Fruit fly (Drosophila melanogaster): ENCODE data around the gene MED17.

MED17 gene

dm6 chr3R:18167173-18167415, 21.8 kb upstream of the MED17 start, which contains the start of the genes CG7215 and Prx5 (continued):
- peak; percentile 26; the same call in 1 of the 2 replicates for TF ChIP-seq CG9932 (GFP tag; IDR thresholded peaks at IDR 0.05)
- TF ChIP-seq NFAT (GFP tag; IDR thresholded peaks at IDR 0.05): peak; percentile 25; the same call in 1 of the 2 replicates
- TF ChIP-seq prd (optimal IDR thresholded peaks at IDR 0.05): no peak
- no peak for TF ChIP-seq prd (GFP tag; IDR thresholded peaks at IDR 0.05)
- TF ChIP-seq lov (optimal IDR thresholded peaks at IDR 0.05): no peak
- no peak for TF ChIP-seq lov (GFP tag; IDR thresholded peaks at IDR 0.05)
- TF ChIP-seq eve (GFP tag; optimal IDR thresholded peaks at IDR 0.05): no peak
- TF ChIP-seq CG10462 (GFP tag; optimal IDR thresholded peaks at IDR 0.05): no peak
- TF ChIP-seq E2f2 (GFP tag; IDR thresholded peaks at IDR 0.05): peak; percentile 9; the same call in 1 of the 2 replicates
- no peak for TF ChIP-seq CG7357 (GFP tag; IDR thresholded peaks at IDR 0.05)
- no peak for TF ChIP-seq salm (tag; optimal IDR thresholded peaks at IDR 0.05)
- TF ChIP-seq schlank (tag; optimal IDR thresholded peaks at IDR 0.05): no peak
- no peak for TF ChIP-seq amos (GFP tag; IDR thresholded peaks at IDR 0.05; ENCODE audit: partially characterized antibody)
- no peak for TF ChIP-seq B-H2 (GFP tag; optimal IDR thresholded peaks at IDR 0.05)
- TF ChIP-seq CG15479 (GFP tag; optimal IDR thresholded peaks at IDR 0.05): no peak
- TF ChIP-seq jing (GFP tag; optimal IDR thresholded peaks at IDR 0.05): no peak
- no peak for TF ChIP-seq CG7987 (GFP tag; optimal IDR thresholded peaks at IDR 0.05)
- TF ChIP-seq h (optimal IDR thresholded peaks at IDR 0.05): no peak
- peak; percentile 25; the same call in 1 of the 2 replicates for TF ChIP-seq slbo (GFP tag; IDR thresholded peaks at IDR 0.05)
- no peak for TF ChIP-seq Fer2 (tag; optimal IDR thresholded peaks at IDR 0.05)
- no peak for TF ChIP-seq az2 (GFP tag; optimal IDR thresholded peaks at IDR 0.05)
- no peak for TF ChIP-seq Tbp (GFP tag; optimal IDR thresholded peaks at IDR 0.05)
- no peak for TF ChIP-seq CG2202 (tag; optimal IDR thresholded peaks at IDR 0.05)
- TF ChIP-seq CG43689 (GFP tag; IDR thresholded peaks at IDR 0.05): no peak
- TF ChIP-seq bowl (GFP tag; IDR thresholded peaks at IDR 0.05): no peak
- peak; percentile 41 for TF ChIP-seq row (GFP tag; IDR thresholded peaks at IDR 0.05)
- TF ChIP-seq Side (GFP tag; optimal IDR thresholded peaks at IDR 0.05): no peak
- TF ChIP-seq Rfx (GFP tag; IDR thresholded peaks at IDR 0.05): peak; percentile 12; the same call in 1 of the 2 replicates
- no peak for TF ChIP-seq CG10431 (GFP tag; optimal IDR thresholded peaks at IDR 0.05)
- no peak for TF ChIP-seq wek (GFP tag; optimal IDR thresholded peaks at IDR 0.05)
- no peak for TF ChIP-seq Nf-YC (tag; optimal IDR thresholded peaks at IDR 0.05)
- no peak for TF ChIP-seq scrt (GFP tag; optimal IDR thresholded peaks at IDR 0.05)
- TF ChIP-seq Dad (GFP tag; optimal IDR thresholded peaks at IDR 0.05): no peak
- TF ChIP-seq Dip2 (GFP tag; IDR thresholded peaks at IDR 0.05): no peak
- TF ChIP-seq CG7928 (GFP tag; optimal IDR thresholded peaks at IDR 0.05): no peak
- no peak for TF ChIP-seq CG31365 (tag; optimal IDR thresholded peaks at IDR 0.05)
- TF ChIP-seq Dip3 (GFP tag; optimal IDR thresholded peaks at IDR 0.05): no peak

dm6 chr3R:18167416-18168237, 21.2 kb upstream of the MED17 start, which contains the start of gene wrd:
wrd (plus strand) TSS chr3R:18167757.
- TF ChIP-seq ato (GFP tag; IDR thresholded peaks at IDR 0.05; ENCODE audit: partially characterized antibody) (0 out of 2 replicates have a peak, but pooled peaks have one; percentile 18), sd (tag; optimal IDR thresholded peaks at IDR 0.05) (peak; percentile 30), tgo (GFP tag; IDR thresholded peaks at IDR 0.05) (no peak), CG3726 (GFP tag; IDR thresholded peaks at IDR 0.05) (no peak), pzg (GFP tag; optimal IDR thresholded peaks at IDR 0.05) (peak; percentile 34), tio (GFP tag; optimal IDR thresholded peaks at IDR 0.05) (peak; percentile 22), D19A (tag; optimal IDR thresholded peaks at IDR 0.05) (peak; percentile 2), Opbp (GFP tag; IDR thresholded peaks at IDR 0.05; ENCODE audit: partially characterized antibody) (0 out of 3 replicates have a peak, but pooled peaks have one; percentile 37), Mrtf (GFP tag; IDR thresholded peaks at IDR 0.05) (no peak), CG30020 (tag; optimal IDR thresholded peaks at IDR 0.05) (peak; percentile 5), sisA (GFP tag; IDR thresholded peaks at IDR 0.05) (0 out of 2 replicates have a peak, but pooled peaks have one; percentile 9), CG13775 (GFP tag; optimal IDR thresholded peaks at IDR 0.05) (peak; percentile 19), Xbp1 (GFP tag; optimal IDR thresholded peaks at IDR 0.05) (peak; percentile 38), dpn (GFP tag; optimal IDR thresholded peaks at IDR 0.05) (peak in 1 of 2 experiments; percentile 17), MESR4 (GFP tag; optimal IDR thresholded peaks at IDR 0.05) (peak; percentile 70), CG3847 (GFP tag; IDR thresholded peaks at IDR 0.05) (peak; percentile 8; the same call in 1 of the 2 replicates)
